Fruit fly (Drosophila melanogaster): ENCODE data around the gene Gbs-76A.

dm6 chr3L:19280700-19281099 is 11.9 kb downstream of the Gbs-76A start, which contains the start of gene CG14089:
- TF ChIP-seq fd96Ca (GFP tag; IDR thresholded peaks at IDR 0.05) (no peak), Snoo (tag; optimal IDR thresholded peaks at IDR 0.05) (no peak), CG32121 (GFP tag; IDR thresholded peaks at IDR 0.05) (no peak), CG4496 (GFP tag; IDR thresholded peaks at IDR 0.05) (no peak), EcR (GFP tag; optimal IDR thresholded peaks at IDR 0.05) (no peak), Pif1A (GFP tag; optimal IDR thresholded peaks at IDR 0.05) (no peak), CG15710 (tag; optimal IDR thresholded peaks at IDR 0.05) (no peak), gl (tag; optimal IDR thresholded peaks at IDR 0.05) (no peak)

All from whole organism, pupa.